Worm (Caenorhabditis elegans) whole organism, early embryonic: ENCODE data around the gene C39B10.1.

ENCODE experiments used
- B0310.2 ChIP-seq: sonication (generic microtip); optimal IDR thresholded peaks from 2 replicates; lab custom pipeline; 2016; ENCODE audit warnings: mild to moderate bottlenecking, missing genetic modification characterization, missing compliant biosample characterization
- aly-1 ChIP-seq: sonication (generic microtip); optimal IDR thresholded peaks from 2 replicates; lab custom pipeline; 2016; ENCODE audit warnings: missing genetic modification characterization, missing compliant biosample characterization
- ama-1 ChIP-seq: fragments of 150-350 bp; optimal IDR thresholded peaks from 2 replicates; lab custom pipeline; 2014
- ceh-13 ChIP-seq: fragments of 200-800 bp; sonication (Bioruptor generic); optimal IDR thresholded peaks from 2 replicates; lab custom pipeline; 2018; ENCODE audit warnings: mild to moderate bottlenecking, missing genetic modification characterization, missing compliant biosample characterization
- flt-1 ChIP-seq: fragments of 200-800 bp; sonication (Bioruptor generic); IDR thresholded peaks from 2 replicates; pipeline ENCODE4 v1.3.6; 2022; ENCODE audit warnings: missing genetic modification characterization, missing compliant biosample characterization
- hnd-1 ChIP-seq: sonication (generic microtip); optimal IDR thresholded peaks from 2 replicates; lab custom pipeline; 2016; ENCODE audit warnings: missing genetic modification characterization, missing compliant biosample characterization
- pes-1 ChIP-seq: fragments of 200-800 bp; sonication (Bioruptor generic); IDR thresholded peaks from 2 replicates; pipeline ENCODE4 v1.3.6; 2022; ENCODE audit warnings: missing genetic modification reagents, missing genetic modification characterization, missing compliant biosample characterization
- tbx-11 ChIP-seq: fragments of 200-800 bp; sonication (Bioruptor generic); IDR thresholded peaks from 2 replicates; pipeline ENCODE4 v1.3.6; 2022; ENCODE audit warnings: missing genetic modification characterization, missing compliant biosample characterization

DNA sequence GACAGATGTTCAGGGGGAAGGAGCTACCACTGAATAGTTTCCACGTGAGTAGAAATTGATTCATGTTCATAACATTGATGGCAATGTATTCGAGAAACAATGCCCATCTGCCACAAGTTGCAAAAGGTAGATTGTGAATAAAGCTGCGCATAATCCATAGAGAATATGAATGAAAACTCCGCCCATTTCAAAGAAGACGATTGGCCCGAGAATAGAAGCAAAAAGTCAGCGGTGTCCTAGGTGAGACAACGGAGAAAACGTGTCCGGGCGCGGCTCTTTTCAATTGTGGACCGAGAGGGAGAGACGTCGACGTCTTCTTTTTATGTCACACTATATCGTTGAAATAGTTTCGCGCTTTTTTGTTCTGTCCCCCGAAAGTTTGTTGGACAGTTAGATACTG, 36.1 kb upstream of the C39B10.1 start, which contains the start of gene vab-3:
- TF ChIP-seq ama-1 (lab: Kevin White, UChicago) (no peak), pes-1 (no peak), B0310.2 (tag; lab: Kevin White, UChicago) (no peak), tbx-11 (GFP tag; lab: Robert Waterston, UW) (no peak), flt-1 (GFP tag; lab: Robert Waterston, UW) (no peak), ceh-13 (no peak), aly-1 (tag; lab: Kevin White, UChicago) (no peak), hnd-1 (tag; lab: Kevin White, UChicago) (no peak)
